Fruit fly (Drosophila melanogaster): Measurements from ENCODE around the gene CG4686.

The CG4686 gene

dm6 chr3R:19908863-19909343 lies 44.6 kb downstream of the CG4686 start (continued):
- TF ChIP-seq Mes4 (GFP tag; optimal IDR thresholded peaks at IDR 0.05) = peak; percentile 42
- TF ChIP-seq Nf-YB (GFP tag; optimal IDR thresholded peaks at IDR 0.05) = peak; percentile 38
- 0 out of 2 replicates have a peak, but pooled peaks have one; percentile 37 for TF ChIP-seq Doc2 (GFP tag; IDR thresholded peaks at IDR 0.05)
- TF ChIP-seq CG14441 (GFP tag; IDR thresholded peaks at IDR 0.05) = peak; percentile 90
- TF ChIP-seq Opbp (GFP tag; IDR thresholded peaks at IDR 0.05; ENCODE audit: partially characterized antibody) = no peak; the same call in 2 of the 3 replicates
- TF ChIP-seq ase (GFP tag; IDR thresholded peaks at IDR 0.05) = peak; percentile 84
- peak; percentile 67; the same call in 1 of the 2 replicates for TF ChIP-seq cas (GFP tag; IDR thresholded peaks at IDR 0.05)
- TF ChIP-seq CG6765 (GFP tag; optimal IDR thresholded peaks at IDR 0.05) = no peak
- peak; percentile 87 for TF ChIP-seq exex (tag; optimal IDR thresholded peaks at IDR 0.05)
- no peak for TF ChIP-seq fd102C (GFP tag; optimal IDR thresholded peaks at IDR 0.05)
- peak; percentile 82 for TF ChIP-seq ttk (GFP tag; IDR thresholded peaks at IDR 0.05)
- peak; percentile 38 for TF ChIP-seq CG11723 (GFP tag; optimal IDR thresholded peaks at IDR 0.05)
- peak; percentile 78 for TF ChIP-seq slp2 (GFP tag; optimal IDR thresholded peaks at IDR 0.05)
- TF ChIP-seq Scr (GFP tag; IDR thresholded peaks at IDR 0.05; ENCODE audit: partially characterized antibody) = peak; percentile 38; the same call in 1 of the 2 replicates
- peak; percentile 56 for TF ChIP-seq gcm2 (GFP tag; optimal IDR thresholded peaks at IDR 0.05)
- TF ChIP-seq bcd (GFP tag; optimal IDR thresholded peaks at IDR 0.05) = peak; percentile 72
- TF ChIP-seq lov (optimal IDR thresholded peaks at IDR 0.05) = no peak
- TF ChIP-seq lov (GFP tag; IDR thresholded peaks at IDR 0.05) = peak; percentile 78; the same call in 2 of the 3 replicates
- TF ChIP-seq CG4617 (GFP tag; optimal IDR thresholded peaks at IDR 0.05; ENCODE audit: borderline replicate concordance) = peak; percentile 55
- TF ChIP-seq sim (GFP tag; IDR thresholded peaks at IDR 0.05) = peak; percentile 60; the same call in 1 of the 2 replicates
- peak; percentile 83 for TF ChIP-seq CG30403 (GFP tag; optimal IDR thresholded peaks at IDR 0.05)
- peak; percentile 73 for TF ChIP-seq pho (GFP tag; optimal IDR thresholded peaks at IDR 0.05)
- TF ChIP-seq sr (GFP tag; IDR thresholded peaks at IDR 0.05) = peak; percentile 43; the same call in 2 of the 3 replicates
- no peak for TF ChIP-seq CG34224 (GFP tag; IDR thresholded peaks at IDR 0.05; ENCODE audit: partially characterized antibody)
- TF ChIP-seq nau (GFP tag; optimal IDR thresholded peaks at IDR 0.05) = peak; percentile 75
- peak; percentile 70 for TF ChIP-seq dm (GFP tag; optimal IDR thresholded peaks at IDR 0.05)
- peak; percentile 56 for TF ChIP-seq Hand (GFP tag; optimal IDR thresholded peaks at IDR 0.05)
- TF ChIP-seq klu (GFP tag; IDR thresholded peaks at IDR 0.05) = peak; percentile 53; the same call in 1 of the 2 replicates
- TF ChIP-seq CG14710 (tag; optimal IDR thresholded peaks at IDR 0.05) = no peak
- TF ChIP-seq dati (GFP tag; IDR thresholded peaks at IDR 0.05) = peak; percentile 64
- TF ChIP-seq Med (GFP tag) = peak; percentile 96
- peak; percentile 10 for TF ChIP-seq nom (GFP tag; optimal IDR thresholded peaks at IDR 0.05)
- peak; percentile 83 for TF ChIP-seq CG34376 (GFP tag; optimal IDR thresholded peaks at IDR 0.05)
- peak; percentile 60 for TF ChIP-seq nmo (GFP tag; optimal IDR thresholded peaks at IDR 0.05)
- TF ChIP-seq stc (GFP tag; IDR thresholded peaks at IDR 0.05) = peak; percentile 86
- peak; percentile 43 for TF ChIP-seq CG17802 (tag; optimal IDR thresholded peaks at IDR 0.05)
- TF ChIP-seq CG10366 (GFP tag; IDR thresholded peaks at IDR 0.05) = peak; percentile 92
- peak; percentile 52 for TF ChIP-seq CG10267 (tag; optimal IDR thresholded peaks at IDR 0.05)
- TF ChIP-seq trh (GFP tag; optimal IDR thresholded peaks at IDR 0.05) = no peak
- TF ChIP-seq CG8359 (GFP tag; optimal IDR thresholded peaks at IDR 0.05; ENCODE audit: borderline replicate concordance) = peak; percentile 56
- TF ChIP-seq h (optimal IDR thresholded peaks at IDR 0.05) = no peak
- no peak for TF ChIP-seq pzg (GFP tag; optimal IDR thresholded peaks at IDR 0.05)
- TF ChIP-seq CG12942 (GFP tag; optimal IDR thresholded peaks at IDR 0.05) = peak; percentile 78
- no peak for TF ChIP-seq Sry-β (GFP tag; optimal IDR thresholded peaks at IDR 0.05)
- peak; percentile 78 for TF ChIP-seq wor (GFP tag; IDR thresholded peaks at IDR 0.05)
- TF ChIP-seq CG7372 (GFP tag; IDR thresholded peaks at IDR 0.05) = peak; percentile 63
- peak; percentile 71 for TF ChIP-seq CrebB (tag; optimal IDR thresholded peaks at IDR 0.05)
- TF ChIP-seq chm (GFP tag; IDR thresholded peaks at IDR 0.05) = peak; percentile 87
- TF ChIP-seq hth (optimal IDR thresholded peaks at IDR 0.05) = no peak
- TF ChIP-seq dpn (GFP tag; optimal IDR thresholded peaks at IDR 0.05) = peak; percentile 81 to 91
- TF ChIP-seq trem (tag; optimal IDR thresholded peaks at IDR 0.05) = peak; percentile 35

Measured in whole organism, embryonic.